Worm (Caenorhabditis elegans) whole organism, L4/young adult: ENCODE data around the gene R09E10.8.

Source experiments
- W03F9.2 ChIP-seq: fragments of 150-350 bp; optimal IDR thresholded peaks from 2 replicates; lab custom pipeline; 2014; ENCODE audit warnings: missing biosample characterization, missing genetic modification characterization
- dao-5 ChIP-seq: sonication (generic microtip); optimal IDR thresholded peaks from 2 replicates; lab custom pipeline; 2016; ENCODE audit warnings: missing genotype, missing genetic modification characterization, moderate library complexity, missing compliant biosample characterization
- him-1 ChIP-seq: sonication (generic microtip); optimal IDR thresholded peaks from 2 replicates; lab custom pipeline; 2016; ENCODE audit warnings: missing genotype, missing genetic modification reagents, missing genetic modification characterization, missing compliant biosample characterization

DNA sequence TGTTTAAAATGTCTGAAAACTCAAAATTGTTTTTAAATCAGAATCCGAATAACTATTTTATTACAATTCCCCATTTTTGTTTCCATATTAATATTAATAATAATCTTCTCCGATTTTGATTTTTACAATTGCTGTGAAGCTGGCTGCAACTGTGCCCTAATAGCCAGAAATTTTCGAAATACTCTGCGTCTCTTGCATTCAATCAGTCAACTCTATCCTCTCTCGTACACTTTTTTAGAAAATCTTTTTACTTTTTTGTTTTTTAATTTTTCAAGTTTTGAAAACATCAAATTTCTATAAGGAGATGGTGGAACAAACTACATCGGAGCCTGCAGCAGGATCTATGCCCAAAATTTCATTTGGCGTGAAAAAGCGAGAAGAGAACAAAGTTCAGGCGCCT is 47.6 kb upstream of the R09E10.8 start, which contains the start of gene gkow-1:
- no peak for TF ChIP-seq him-1 (tag; lab: Kevin White, UChicago)
- no peak for TF ChIP-seq W03F9.2
- no peak for TF ChIP-seq dao-5 (tag; lab: Kevin White, UChicago)
